Worm (Caenorhabditis elegans): Measurements from ENCODE around the gene mes-2.

- TF ChIP-seq unc-62 (GFP tag; optimal IDR thresholded peaks at IDR 0.05) (no peak), attf-6 (GFP tag; IDR thresholded peaks at IDR 0.05) (no peak), ztf-6 (GFP tag; IDR thresholded peaks at IDR 0.05) (no peak), ama-1 (optimal IDR thresholded peaks at IDR 0.05) (no peak), ama-1 (GFP tag; optimal IDR thresholded peaks at IDR 0.05) (no peak), dox-1 (GFP tag; IDR thresholded peaks at IDR 0.05) (no peak), snpc-1.3 (tag; optimal IDR thresholded peaks at IDR 0.05; ENCODE audit: insufficient read depth) (no peak), ztf-25 (GFP tag; IDR thresholded peaks at IDR 0.05) (no peak), pha-4 (tag; optimal IDR thresholded peaks at IDR 0.05) (no peak), ZK185.1 (tag; optimal IDR thresholded peaks at IDR 0.05; ENCODE audit: poor library complexity, severe bottlenecking) (no peak), mxl-1 (tag; optimal IDR thresholded peaks at IDR 0.05) (no peak), snpc-3.4 (tag; optimal IDR thresholded peaks at IDR 0.05) (no peak), nhr-90 (tag; optimal IDR thresholded peaks at IDR 0.05) (no peak), mes-4 (tag; optimal IDR thresholded peaks at IDR 0.05) (no peak), lin-35 (GFP tag; optimal IDR thresholded peaks at IDR 0.05) (no peak)
Observed at ce11 chrII:14361719-14362118, 22.1 kb upstream of the mes-2 start, which contains the start of gene tebp-1.
